Fruit fly (Drosophila melanogaster) whole organism, embryonic: ENCODE results near the gene Pep.

ENCODE experiments used
- Adf1 ChIP-seq: fragments of 200-800 bp; sonication (Bioruptor generic); IDR thresholded peaks from 2 replicates; pipeline ENCODE4 v1.3.6; 2022; ENCODE audit warnings: missing biosample characterization, missing genetic modification characterization
- CG10147 ChIP-seq: fragments of 200-800 bp; sonication (Bioruptor generic); optimal IDR thresholded peaks from 2 replicates; lab custom pipeline; 2019; ENCODE audit warnings: missing biosample characterization, mild to moderate bottlenecking, missing genetic modification characterization, moderate library complexity
- CG10209 ChIP-seq: fragments of 200-800 bp; sonication (Bioruptor generic); optimal IDR thresholded peaks from 3 replicates; lab custom pipeline; 2017; ENCODE audit warnings: missing biosample characterization, mild to moderate bottlenecking, missing genetic modification characterization, missing genetic modification reagents
- CG1024 ChIP-seq: fragments of 200-800 bp; sonication (Bioruptor generic); IDR thresholded peaks from 2 replicates; pipeline ENCODE4 v1.3.6; 2022; ENCODE audit warnings: missing biosample characterization, missing genetic modification characterization
- CG10431 ChIP-seq: fragments of 200-800 bp; sonication (Bioruptor generic); optimal IDR thresholded peaks from 3 replicates; lab custom pipeline; 2018; ENCODE audit warnings: missing biosample characterization, mild to moderate bottlenecking, missing genetic modification characterization
- CG12236 ChIP-seq: fragments of 200-800 bp; sonication (Bioruptor generic); optimal IDR thresholded peaks from 2 replicates; lab custom pipeline; 2016; ENCODE audit warnings: missing biosample characterization, missing genetic modification characterization
- CG1602 ChIP-seq: fragments of 200-800 bp; sonication (Bioruptor generic); optimal IDR thresholded peaks from 3 replicates; lab custom pipeline; 2016; ENCODE audit warnings: missing biosample characterization, missing genetic modification characterization
- CG16813 ChIP-seq: fragments of 200-800 bp; sonication (Bioruptor generic); IDR thresholded peaks from 3 replicates; pipeline ENCODE4 v1.3.6; 2022; ENCODE audit warnings: missing biosample characterization, missing genetic modification characterization; ENCODE audit not compliant: partially characterized antibody
- CG2202 ChIP-seq: fragments of 200-800 bp; sonication (Bioruptor generic); optimal IDR thresholded peaks from 2 replicates; lab custom pipeline; 2018; ENCODE audit warnings: missing biosample characterization, mild to moderate bottlenecking, missing genetic modification characterization
- CG3065 ChIP-seq: fragments of 200-800 bp; sonication (Bioruptor generic); optimal IDR thresholded peaks from 2 replicates; lab custom pipeline; 2016; ENCODE audit warnings: missing biosample characterization, missing genetic modification characterization
- CG31365 ChIP-seq: fragments of 200-800 bp; sonication (Bioruptor generic); optimal IDR thresholded peaks from 2 replicates; lab custom pipeline; 2018; ENCODE audit warnings: missing biosample characterization, mild to moderate bottlenecking, missing genetic modification characterization
- CG4730 ChIP-seq: fragments of 200-800 bp; sonication (Bioruptor generic); IDR thresholded peaks from 2 replicates; pipeline ENCODE4 v1.3.6; 2022; ENCODE audit warnings: missing biosample characterization, missing genetic modification characterization
- CG7963 ChIP-seq: fragments of 200-800 bp; sonication (Bioruptor generic); IDR thresholded peaks from 3 replicates; pipeline ENCODE4 v1.3.6; 2022; ENCODE audit warnings: missing biosample characterization, missing genetic modification characterization; ENCODE audit not compliant: partially characterized antibody
- CG8359 ChIP-seq: fragments of 200-800 bp; sonication (Bioruptor generic); optimal IDR thresholded peaks from 2 replicates; lab custom pipeline; 2017; ENCODE audit warnings: missing biosample characterization, mild to moderate bottlenecking, missing genetic modification characterization, borderline replicate concordance
- CG9817 ChIP-seq: fragments of 200-800 bp; sonication (Bioruptor generic); optimal IDR thresholded peaks from 2 replicates; lab custom pipeline; 2018; ENCODE audit warnings: missing biosample characterization, mild to moderate bottlenecking, missing genetic modification characterization, moderate library complexity
- Camta ChIP-seq: fragments of 200-800 bp; sonication (Bioruptor generic); optimal IDR thresholded peaks from 2 replicates; lab custom pipeline; 2016; ENCODE audit warnings: missing biosample characterization, missing genetic modification characterization
- D19B ChIP-seq: fragments of 200-800 bp; sonication (Bioruptor generic); optimal IDR thresholded peaks from 2 replicates; lab custom pipeline; 2017; ENCODE audit warnings: missing biosample characterization, mild to moderate bottlenecking, missing genetic modification characterization
- Dad ChIP-seq: fragments of 200-800 bp; sonication (Bioruptor generic); optimal IDR thresholded peaks from 3 replicates; lab custom pipeline; 2016; ENCODE audit warnings: missing biosample characterization, missing genetic modification characterization
- Dek ChIP-seq: fragments of 200-800 bp; sonication (Bioruptor generic); optimal IDR thresholded peaks from 3 replicates; lab custom pipeline; 2019; ENCODE audit warnings: missing biosample characterization, mild to moderate bottlenecking, missing genetic modification characterization, moderate library complexity
- HLH54F ChIP-seq: fragments of 200-800 bp; sonication (Bioruptor generic); optimal IDR thresholded peaks from 3 replicates; lab custom pipeline; 2016; ENCODE audit warnings: missing biosample characterization, missing genetic modification characterization
- HLHmδ ChIP-seq: fragments of 200-800 bp; sonication (Bioruptor generic); optimal IDR thresholded peaks from 2 replicates; lab custom pipeline; 2018; ENCODE audit warnings: missing biosample characterization, mild to moderate bottlenecking, missing genetic modification characterization, moderate library complexity
- Hmx ChIP-seq: fragments of 200-800 bp; sonication (Bioruptor generic); optimal IDR thresholded peaks from 2 replicates; lab custom pipeline; 2016; ENCODE audit warnings: missing biosample characterization, missing genetic modification characterization
- Hr78 ChIP-seq, 2 experiments: fragments of 200-800 bp in 1 of 2; fragments of >200 bp in 1 of 2; sonication (Bioruptor generic) in 1 of 2; optimal IDR thresholded peaks; 2 replicates each; lab custom pipeline; 2017 to 2019; ENCODE audit warnings: missing biosample characterization in 2 of 2, missing genetic modification characterization in 2 of 2, mild to moderate bottlenecking in 1 of 2, moderate library complexity in 1 of 2
- Lpt ChIP-seq: fragments of >200 bp; optimal IDR thresholded peaks from 2 replicates; lab custom pipeline; 2018; ENCODE audit warnings: missing biosample characterization, missing genetic modification characterization
- Ptx1 ChIP-seq: fragments of 200-800 bp; sonication (Bioruptor generic); IDR thresholded peaks from 2 replicates; pipeline ENCODE4 v1.3.6; 2022; ENCODE audit warnings: missing biosample characterization, missing genetic modification characterization
- al ChIP-seq: fragments of 200-800 bp; sonication (Bioruptor generic); IDR thresholded peaks from 2 replicates; pipeline ENCODE4 v1.3.6; 2022; ENCODE audit warnings: missing biosample characterization, missing genetic modification characterization
- aop ChIP-seq: fragments of 200-800 bp; sonication (Bioruptor generic); IDR thresholded peaks from 2 replicates; pipeline ENCODE4 v1.3.6; 2022; ENCODE audit warnings: missing biosample characterization, missing genetic modification characterization
- da ChIP-seq: fragments of 200-800 bp; sonication (Bioruptor generic); optimal IDR thresholded peaks from 2 replicates; lab custom pipeline; 2016; ENCODE audit warnings: missing biosample characterization, missing genetic modification characterization
- disco-r ChIP-seq: fragments of 200-800 bp; sonication (Bioruptor generic); optimal IDR thresholded peaks from 2 replicates; lab custom pipeline; 2016; ENCODE audit warnings: missing biosample characterization, missing genetic modification characterization
- emc ChIP-seq: fragments of 200-800 bp; sonication (Bioruptor generic); optimal IDR thresholded peaks from 2 replicates; lab custom pipeline; 2016; ENCODE audit warnings: missing biosample characterization, missing genetic modification characterization
- exex ChIP-seq: fragments of 200-800 bp; sonication (Bioruptor generic); optimal IDR thresholded peaks from 4 replicates; lab custom pipeline; 2018; ENCODE audit warnings: missing biosample characterization, mild to moderate bottlenecking, missing genetic modification characterization, moderate library complexity
- fd64A ChIP-seq: fragments of 200-800 bp; sonication (Bioruptor generic); optimal IDR thresholded peaks from 3 replicates; lab custom pipeline; 2018; ENCODE audit warnings: missing biosample characterization, mild to moderate bottlenecking, missing genetic modification characterization
- fd96Cb ChIP-seq: fragments of 200-800 bp; sonication (Bioruptor generic); optimal IDR thresholded peaks from 2 replicates; lab custom pipeline; 2018; ENCODE audit warnings: missing biosample characterization, mild to moderate bottlenecking, missing genetic modification characterization, moderate library complexity
- gcm2 ChIP-seq: fragments of 200-800 bp; sonication (Bioruptor generic); optimal IDR thresholded peaks from 2 replicates; lab custom pipeline; 2016; ENCODE audit warnings: missing biosample characterization, missing genetic modification characterization
- hb ChIP-seq: fragments of 200-800 bp; sonication (Bioruptor generic); IDR thresholded peaks from 3 replicates; pipeline ENCODE4 v1.3.6; 2022; ENCODE audit warnings: missing biosample characterization, missing genetic modification characterization; ENCODE audit not compliant: partially characterized antibody
- hth ChIP-seq: fragments of >200 bp; optimal IDR thresholded peaks from 2 replicates; lab custom pipeline; 2017; ENCODE audit warnings: inconsistent platforms
- jigr1 ChIP-seq: fragments of 200-800 bp; sonication (Bioruptor generic); IDR thresholded peaks from 3 replicates; pipeline ENCODE4 v1.3.6; 2022; ENCODE audit warnings: missing biosample characterization, missing genetic modification characterization
- ken ChIP-seq: fragments of 200-800 bp; sonication (Bioruptor generic); IDR thresholded peaks from 3 replicates; pipeline ENCODE4 v1.3.6; 2022; ENCODE audit warnings: missing biosample characterization, missing genetic modification characterization
- mirr ChIP-seq: fragments of 200-800 bp; sonication (Bioruptor generic); optimal IDR thresholded peaks from 3 replicates; lab custom pipeline; 2018; ENCODE audit warnings: missing biosample characterization, mild to moderate bottlenecking, missing genetic modification characterization
- oc ChIP-seq: fragments of 200-800 bp; sonication (Bioruptor generic); optimal IDR thresholded peaks from 2 replicates; lab custom pipeline; 2018; ENCODE audit warnings: missing biosample characterization, mild to moderate bottlenecking, missing genetic modification characterization, moderate library complexity
- odd ChIP-seq: fragments of 200-800 bp; sonication (Bioruptor generic); optimal IDR thresholded peaks from 2 replicates; lab custom pipeline; 2017; ENCODE audit warnings: missing biosample characterization, mild to moderate bottlenecking, missing genetic modification characterization
- pita ChIP-seq: fragments of 200-800 bp; sonication (Bioruptor generic); optimal IDR thresholded peaks from 2 replicates; lab custom pipeline; 2017; ENCODE audit warnings: missing biosample characterization, mild to moderate bottlenecking, missing genetic modification characterization
- sc ChIP-seq, 3 experiments: fragments of >200 bp in 2 of 3; fragments of 200-800 bp in 1 of 3; sonication (Bioruptor generic) in 1 of 3; optimal IDR thresholded peaks; 2 replicates in 2 of 3; 3 replicates in 1 of 3; lab custom pipeline; 2017; ENCODE audit warnings: mild to moderate bottlenecking in 1 of 3, missing biosample characterization in 1 of 3, missing genetic modification characterization in 1 of 3, missing genetic modification reagents in 1 of 3
- sna ChIP-seq: fragments of 200-800 bp; sonication (Bioruptor generic); IDR thresholded peaks from 2 replicates; pipeline ENCODE4 v1.3.6; 2022; ENCODE audit warnings: missing biosample characterization, missing genetic modification characterization; ENCODE audit not compliant: partially characterized antibody
- sob ChIP-seq: fragments of 200-800 bp; sonication (Bioruptor generic); IDR thresholded peaks from 2 replicates; pipeline ENCODE4 v1.3.6; 2022; ENCODE audit warnings: missing biosample characterization, missing genetic modification characterization
- sug ChIP-seq: fragments of 200-800 bp; optimal IDR thresholded peaks from 2 replicates; lab custom pipeline; 2019; ENCODE audit warnings: missing biosample characterization, mild to moderate bottlenecking, missing genetic modification characterization, moderate library complexity
- wek ChIP-seq: fragments of 200-800 bp; sonication (Bioruptor generic); optimal IDR thresholded peaks from 3 replicates; lab custom pipeline; 2018; ENCODE audit warnings: missing biosample characterization, mild to moderate bottlenecking, missing genetic modification characterization, moderate library complexity
- zen ChIP-seq: fragments of 200-800 bp; sonication (Bioruptor generic); optimal IDR thresholded peaks from 3 replicates; lab custom pipeline; 2018; ENCODE audit warnings: missing biosample characterization, mild to moderate bottlenecking, missing genetic modification characterization, moderate library complexity
- zen2 ChIP-seq: fragments of 200-800 bp; sonication (Bioruptor generic); IDR thresholded peaks from 3 replicates; pipeline ENCODE4 v1.3.6; 2022; ENCODE audit warnings: missing biosample characterization, missing genetic modification characterization; ENCODE audit not compliant: partially characterized antibody
- zfh2 ChIP-seq: fragments of 200-800 bp; sonication (Bioruptor generic); optimal IDR thresholded peaks from 2 replicates; lab custom pipeline; 2016; ENCODE audit warnings: missing biosample characterization, missing genetic modification characterization

The Pep gene

dm6 chr3L:17655837-17656308 lies 11.0 kb upstream of the Pep start (continued):
- TF ChIP-seq D19B = peak; percentile 8
- TF ChIP-seq ken (GFP tag; lab: Robert Waterston, UW) = no peak
- no peak for TF ChIP-seq HLHmδ (GFP tag; lab: Kevin White, UChicago)
- TF ChIP-seq CG3065 (GFP tag; lab: Kevin White, UChicago) = no peak
- peak; percentile 18 for TF ChIP-seq CG31365 (tag; lab: Kevin White, UChicago)
- TF ChIP-seq CG1024 = no peak
- no peak for TF ChIP-seq emc (GFP tag; lab: Kevin White, UChicago)
- TF ChIP-seq CG4730 (GFP tag; lab: Robert Waterston, UW) = no peak; the same call in 1 of the 2 replicates
- no peak for TF ChIP-seq CG16813 (GFP tag; lab: Robert Waterston, UW)
- TF ChIP-seq jigr1 (GFP tag; lab: Robert Waterston, UW) = no peak
- peak; percentile 35 for TF ChIP-seq Adf1
- peak; percentile 53 for TF ChIP-seq mirr (GFP tag; lab: Kevin White, UChicago)
- no peak for TF ChIP-seq CG7963
- peak; percentile 34 for TF ChIP-seq wek (GFP tag; lab: Kevin White, UChicago)
- TF ChIP-seq aop (GFP tag; lab: Robert Waterston, UW) = no peak
- no peak for TF ChIP-seq CG10431
- TF ChIP-seq sob = peak; percentile 37; the same call in 1 of the 2 replicates
- TF ChIP-seq odd (GFP tag; lab: Kevin White, UChicago) = peak; percentile 64
- TF ChIP-seq Ptx1 (GFP tag; lab: Robert Waterston, UW) = no peak
- no peak for TF ChIP-seq pita (GFP tag; lab: Kevin White, UChicago)
- TF ChIP-seq zen (tag; lab: Kevin White, UChicago) = no peak
- no peak for TF ChIP-seq gcm2 (GFP tag; lab: Kevin White, UChicago)
- TF ChIP-seq da (GFP tag; lab: Kevin White, UChicago) = no peak
- TF ChIP-seq Hmx (GFP tag; lab: Kevin White, UChicago) = no peak
- TF ChIP-seq exex = peak; percentile 47
- TF ChIP-seq sc (optimal IDR thresholded peaks at IDR 0.05; lab: Kevin White, UChicago) = no peak
- TF ChIP-seq sc (GFP tag; optimal IDR thresholded peaks at IDR 0.05; lab: Kevin White, UChicago) = no peak
- TF ChIP-seq Hr78 (GFP tag; optimal IDR thresholded peaks at IDR 0.05; lab: Kevin White, UChicago) = no peak
- no peak for TF ChIP-seq CG8359
- no peak for TF ChIP-seq Lpt (GFP tag; lab: Kevin White, UChicago)
- no peak for TF ChIP-seq al (GFP tag; lab: Robert Waterston, UW)
- no peak for TF ChIP-seq zen2
- TF ChIP-seq CG12236 (GFP tag; lab: Kevin White, UChicago) = no peak
- TF ChIP-seq disco-r (GFP tag; lab: Kevin White, UChicago) = no peak
- TF ChIP-seq CG10147 = peak; percentile 37
- no peak for TF ChIP-seq hb (GFP tag; lab: Robert Waterston, UW)
- no peak for TF ChIP-seq zfh2 (GFP tag; lab: Kevin White, UChicago)
- no peak for TF ChIP-seq hth (lab: Kevin White, UChicago)
- TF ChIP-seq oc (tag; lab: Kevin White, UChicago) = no peak
- peak; percentile 9 for TF ChIP-seq fd96Cb (tag; lab: Kevin White, UChicago)
- no peak for TF ChIP-seq Camta (GFP tag; lab: Kevin White, UChicago)
- TF ChIP-seq sug = peak; percentile 73
- TF ChIP-seq Dad (GFP tag; lab: Kevin White, UChicago) = no peak
- TF ChIP-seq CG1602 (GFP tag; lab: Kevin White, UChicago) = no peak
- no peak for TF ChIP-seq sna (GFP tag; lab: Robert Waterston, UW)
- TF ChIP-seq CG10209 = peak; percentile 46
- peak; percentile 76 for TF ChIP-seq fd64A (GFP tag; lab: Kevin White, UChicago)
- TF ChIP-seq CG9817 (tag; lab: Kevin White, UChicago) = no peak
- no peak for TF ChIP-seq Dek (tag; lab: Kevin White, UChicago)
- TF ChIP-seq CG2202 (tag; lab: Kevin White, UChicago) = no peak
- TF ChIP-seq HLH54F (GFP tag; lab: Kevin White, UChicago) = no peak
